Worm (Caenorhabditis elegans) whole organism, young adult: ENCODE results near the gene F16B12.7.

Source experiments
- C06A6.2 ChIP-seq: fragments of 200-800 bp; sonication (Bioruptor generic); conservative IDR thresholded peaks from 2 replicates; pipeline ENCODE4 v1.3.6; 2022; ENCODE audit warnings: missing genetic modification characterization, missing compliant biosample characterization
- C17E4.6 ChIP-seq: fragments of 200-800 bp; sonication (Bioruptor generic); IDR thresholded peaks from 2 replicates; pipeline ENCODE4 v1.3.6; 2022; ENCODE audit warnings: missing genetic modification reagents, missing genetic modification characterization, missing compliant biosample characterization
- F22D6.2 ChIP-seq: sonication (generic microtip); optimal IDR thresholded peaks from 2 replicates; lab custom pipeline; 2016; ENCODE audit warnings: mild to moderate bottlenecking, missing genetic modification characterization, missing compliant biosample characterization
- T26A5.8 ChIP-seq: sonication (generic microtip); optimal IDR thresholded peaks from 2 replicates; lab custom pipeline; 2016; ENCODE audit warnings: missing genetic modification characterization, missing compliant biosample characterization
- ZK185.1 ChIP-seq: sonication (generic microtip); optimal IDR thresholded peaks from 2 replicates; lab custom pipeline; 2016; ENCODE audit warnings: mild to moderate bottlenecking, missing genetic modification characterization, missing compliant biosample characterization; ENCODE audit not compliant: poor library complexity, severe bottlenecking
- akir-1 ChIP-seq: fragments of 200-800 bp; sonication (Bioruptor generic); optimal IDR thresholded peaks from 2 replicates; lab custom pipeline; 2018; ENCODE audit warnings: mild to moderate bottlenecking, missing genetic modification characterization, moderate library complexity, missing compliant biosample characterization
- attf-5 ChIP-seq: fragments of 200-800 bp; sonication (Bioruptor generic); optimal IDR thresholded peaks from 2 replicates; lab custom pipeline; 2018; ENCODE audit warnings: mild to moderate bottlenecking, missing genetic modification characterization, missing compliant biosample characterization
- cebp-1 ChIP-seq, 2 experiments: fragments of 200-800 bp in 1 of 2; sonication (Bioruptor generic) in 1 of 2; sonication (generic microtip) in 1 of 2; IDR thresholded peaks in 1 of 2; optimal IDR thresholded peaks in 1 of 2; 2 replicates each; pipeline versions ENCODE4 v1.3.6 to Lab custom; 2017 to 2022; ENCODE audit warnings: missing compliant biosample characterization in 2 of 2, missing genetic modification characterization in 2 of 2, mild to moderate bottlenecking in 1 of 2, missing genetic modification reagents in 1 of 2, moderate library complexity in 1 of 2
- dox-1 ChIP-seq: fragments of 200-800 bp; sonication (Bioruptor generic); IDR thresholded peaks from 2 replicates; pipeline ENCODE4 v1.3.6; 2022; ENCODE audit warnings: missing genetic modification reagents, missing genetic modification characterization, missing compliant biosample characterization
- efl-1 ChIP-seq: fragments of 150-350 bp; optimal IDR thresholded peaks from 2 replicates; lab custom pipeline; 2014; ENCODE audit warnings: missing biosample characterization, missing genetic modification reagents, missing genetic modification characterization
- hmg-1.2 ChIP-seq: fragments of 200-800 bp; sonication (Bioruptor generic); IDR thresholded peaks from 2 replicates; pipeline ENCODE4 v1.3.6; 2022; ENCODE audit warnings: missing genetic modification reagents, missing genetic modification characterization, missing compliant biosample characterization
- hsf-1 ChIP-seq: fragments of 200-800 bp; sonication (Bioruptor generic); IDR thresholded peaks from 2 replicates; pipeline ENCODE4 v1.3.6; 2022; ENCODE audit warnings: missing genetic modification reagents, missing genetic modification characterization, missing compliant biosample characterization
- madf-10 ChIP-seq: sonication (generic microtip); optimal IDR thresholded peaks from 2 replicates; lab custom pipeline; 2016; ENCODE audit warnings: mild to moderate bottlenecking, missing genetic modification characterization, missing compliant biosample characterization
- madf-6 ChIP-seq: fragments of 200-800 bp; sonication (Bioruptor generic); IDR thresholded peaks from 2 replicates; pipeline ENCODE4 v1.3.6; 2022; ENCODE audit warnings: missing genetic modification reagents, missing genetic modification characterization, missing compliant biosample characterization
- mel-28 ChIP-seq: sonication (generic microtip); optimal IDR thresholded peaks from 2 replicates; lab custom pipeline; 2016; ENCODE audit warnings: borderline replicate concordance, mild to moderate bottlenecking, missing genetic modification characterization, missing compliant biosample characterization
- nfya-2 ChIP-seq: fragments of 200-800 bp; sonication (Bioruptor generic); IDR thresholded peaks from 2 replicates; pipeline ENCODE4 v1.3.6; 2022; ENCODE audit warnings: missing genetic modification reagents, missing genetic modification characterization, missing compliant biosample characterization
- nfyb-1 ChIP-seq: fragments of 200-800 bp; sonication (Bioruptor generic); IDR thresholded peaks from 2 replicates; pipeline ENCODE4 v1.3.6; 2022; ENCODE audit warnings: missing genetic modification reagents, missing genetic modification characterization, missing compliant biosample characterization
- nhr-120 ChIP-seq: fragments of 200-800 bp; sonication (Bioruptor generic); IDR thresholded peaks from 2 replicates; pipeline ENCODE4 v1.3.6; 2022; ENCODE audit warnings: missing genetic modification characterization, missing compliant biosample characterization
- nhr-27 ChIP-seq: fragments of 200-800 bp; sonication (Bioruptor generic); optimal IDR thresholded peaks from 2 replicates; lab custom pipeline; 2018; ENCODE audit warnings: mild to moderate bottlenecking, missing genetic modification characterization, moderate library complexity, missing compliant biosample characterization
- nhr-80 ChIP-seq: sonication (generic microtip); optimal IDR thresholded peaks from 2 replicates; lab custom pipeline; 2016; ENCODE audit warnings: missing genetic modification characterization, missing compliant biosample characterization
- nhr-90 ChIP-seq: sonication (generic microtip); optimal IDR thresholded peaks from 2 replicates; lab custom pipeline; 2016; ENCODE audit warnings: missing genotype, mild to moderate bottlenecking, missing genetic modification characterization, missing compliant biosample characterization
- rec-8 ChIP-seq, 2 experiments: sonication (generic microtip); optimal IDR thresholded peaks; 2 replicates each; lab custom pipeline; 2016; ENCODE audit warnings: mild to moderate bottlenecking in 2 of 2, missing genetic modification characterization in 2 of 2, missing genetic modification reagents in 2 of 2, missing genotype in 2 of 2, missing biosample characterization in 1 of 2, missing compliant biosample characterization in 1 of 2, moderate library complexity in 1 of 2
- rpc-1 ChIP-seq, 2 experiments: fragments of 150-350 bp in 1 of 2; sonication (generic microtip) in 1 of 2; optimal IDR thresholded peaks; 2 replicates each; lab custom pipeline; 2014 to 2018; ENCODE audit warnings: missing biosample characterization in 1 of 2, missing genetic modification characterization in 1 of 2, missing genetic modification reagents in 1 of 2, missing genotype in 1 of 2
- snpc-4 ChIP-seq, 5 experiments: fragments of 150-350 bp in 1 of 5; sonication (generic microtip) in 4 of 5; optimal IDR thresholded peaks; 2 replicates each; lab custom pipeline; 2014 to 2018; ENCODE audit warnings: missing genetic modification characterization in 5 of 5, missing biosample characterization in 3 of 5, antibody characterized with exemption in 2 of 5, mild to moderate bottlenecking in 2 of 5, missing compliant biosample characterization in 2 of 5, missing genotype in 2 of 5, moderate library complexity in 2 of 5, missing genetic modification reagents in 1 of 5
- somi-1 ChIP-seq: fragments of 200-800 bp; sonication (Bioruptor generic); optimal IDR thresholded peaks from 2 replicates; lab custom pipeline; 2018; ENCODE audit warnings: mild to moderate bottlenecking, missing genetic modification characterization, missing compliant biosample characterization
- tbp1 ChIP-seq: fragments of 200-800 bp; sonication (Bioruptor generic); optimal IDR thresholded peaks from 2 replicates; lab custom pipeline; 2018; ENCODE audit warnings: mild to moderate bottlenecking, missing genetic modification characterization, missing compliant biosample characterization
- zfh-2 ChIP-seq: fragments of 200-800 bp; sonication (Bioruptor generic); conservative IDR thresholded peaks from 2 replicates; pipeline ENCODE4 v1.3.6; 2022; ENCODE audit warnings: missing genetic modification reagents, missing genetic modification characterization, missing compliant biosample characterization
- ztf-22 ChIP-seq: fragments of 200-800 bp; sonication (Bioruptor generic); optimal IDR thresholded peaks from 2 replicates; lab custom pipeline; 2018; ENCODE audit warnings: mild to moderate bottlenecking, missing genetic modification characterization, moderate library complexity, missing compliant biosample characterization
- ztf-26 ChIP-seq: sonication (generic microtip); optimal IDR thresholded peaks from 2 replicates; lab custom pipeline; 2017; ENCODE audit warnings: missing genetic modification characterization, missing compliant biosample characterization
- ztf-3 ChIP-seq: fragments of 200-800 bp; sonication (Bioruptor generic); optimal IDR thresholded peaks from 2 replicates; lab custom pipeline; 2018; ENCODE audit warnings: mild to moderate bottlenecking, missing genetic modification characterization, missing compliant biosample characterization
- ztf-6 ChIP-seq: fragments of 200-800 bp; sonication (Bioruptor generic); IDR thresholded peaks from 2 replicates; pipeline ENCODE4 v1.3.6; 2022; ENCODE audit warnings: missing genetic modification reagents, missing genetic modification characterization, missing compliant biosample characterization

The F16B12.7 gene

DNA sequence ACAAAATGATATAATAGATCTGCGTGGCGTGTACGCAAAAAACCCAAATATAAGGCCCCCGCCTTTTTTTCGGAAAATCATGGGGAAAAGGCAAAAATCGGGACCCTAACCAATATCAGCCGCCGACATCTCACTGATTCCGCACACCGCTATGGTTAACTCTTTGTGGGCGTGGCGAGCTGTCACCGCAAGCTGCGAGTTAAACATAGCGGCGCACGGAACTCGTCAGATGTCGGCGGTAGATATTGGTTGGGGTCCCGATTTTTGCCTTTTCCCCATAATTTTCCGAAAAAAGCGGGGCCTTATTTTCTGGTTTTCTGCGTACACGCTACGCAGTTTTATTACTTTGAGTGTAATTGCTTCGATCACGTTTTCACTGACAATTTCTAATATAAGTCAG, 10.4 kb downstream of the F16B12.7 start (continued):
- TF ChIP-seq akir-1 (GFP tag; lab: Kevin White, UChicago) (no peak), ztf-6 (no peak), tbp1 (GFP tag; lab: Kevin White, UChicago) (no peak)
- TF ChIP-seq, all 124 proteins: peak for 2

DNA sequence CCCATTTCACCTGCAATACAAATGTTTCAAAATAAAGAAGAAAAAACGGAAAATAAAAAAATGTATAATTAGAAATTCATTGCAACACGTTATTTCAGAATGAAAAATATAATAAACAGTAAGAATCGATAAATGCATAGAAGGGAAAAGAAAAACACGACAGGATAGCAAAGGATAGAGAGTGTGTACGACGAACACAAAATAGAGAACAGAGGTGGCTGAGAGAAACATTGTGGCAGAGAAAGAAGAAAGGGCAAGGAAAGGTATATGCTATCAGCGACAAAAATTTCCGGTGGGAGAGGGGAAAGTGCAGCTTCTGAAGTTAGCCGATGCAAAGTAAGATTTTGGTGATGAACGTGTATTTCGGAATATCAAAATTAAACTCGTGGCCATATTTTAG, 17.5 kb downstream of the F16B12.7 start, which contains the start of gene F28H6.6:
Gene F28H6.6, minus strand, starts transcription at position 10 of the 400 bp plus-strand sequence.
- TF ChIP-seq cebp-1 (GFP tag; IDR thresholded peaks at IDR 0.05; lab: Robert Waterston, UW) (no peak), cebp-1 (tag; optimal IDR thresholded peaks at IDR 0.05; lab: Kevin White, UChicago) (no peak), hmg-1.2 (GFP tag; lab: Robert Waterston, UW) (peak; percentile 12; the same call in 1 of the 2 replicates), efl-1 (GFP tag; lab: Kevin White, UChicago) (no peak), mel-28 (tag; lab: Kevin White, UChicago) (no peak), somi-1 (GFP tag; lab: Kevin White, UChicago) (no peak), nhr-120 (no peak)

DNA sequence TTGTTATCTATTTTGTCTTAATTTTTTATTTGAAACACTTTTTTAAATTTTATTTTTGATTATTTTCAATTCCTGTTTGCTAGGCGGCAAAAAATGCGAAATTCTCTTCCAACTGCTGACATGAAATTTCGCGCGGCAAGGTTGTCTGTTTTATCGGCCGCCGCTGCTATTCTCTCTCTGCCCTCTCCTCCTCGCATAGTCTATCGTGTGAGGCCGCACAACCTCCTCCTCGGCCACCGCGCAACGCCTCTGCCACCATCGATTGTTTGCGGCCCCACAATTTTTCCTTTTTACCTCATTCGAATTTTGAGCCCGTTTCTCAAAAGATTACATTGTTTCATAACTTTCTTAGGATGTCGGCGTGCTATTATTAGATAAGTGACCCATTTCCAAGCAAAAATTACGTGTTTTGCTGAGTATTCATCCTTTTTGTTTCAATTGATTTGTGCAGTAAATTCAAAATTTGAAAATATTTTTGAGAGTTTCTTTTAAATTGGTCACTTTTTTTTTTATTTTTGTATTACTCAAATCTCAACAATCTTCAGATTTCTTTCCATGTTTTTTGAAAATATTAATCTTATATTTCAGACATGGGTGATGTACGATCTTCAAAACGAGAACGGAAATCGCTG, 19.1 kb downstream of the F16B12.7 start, which contains the start of gene F28H6.4:
Gene F28H6.4, plus strand, starts transcription at position 582 of the 632 bp plus-strand sequence.
- TF ChIP-seq madf-6 (GFP tag; lab: Robert Waterston, UW) (0 out of 2 replicates have a peak, but pooled peaks have one; percentile 26), nfyb-1 (GFP tag; lab: Robert Waterston, UW) (no peak), ztf-26 (tag; lab: Kevin White, UChicago) (no peak), madf-10 (tag; lab: Kevin White, UChicago) (peak; percentile 25), zfh-2 (GFP tag; lab: Robert Waterston, UW) (peak; percentile 92), nhr-80 (tag; lab: Kevin White, UChicago) (peak; percentile 37), nhr-90 (tag; lab: Kevin White, UChicago) (no peak), C06A6.2 (GFP tag; lab: Robert Waterston, UW) (no peak), C17E4.6 (GFP tag; lab: Robert Waterston, UW) (no peak), nfya-2 (GFP tag; lab: Robert Waterston, UW) (no peak), rec-8 (tag; optimal IDR thresholded peaks at IDR 0.05; lab: Kevin White, UChicago) (no peak), nhr-27 (tag; lab: Kevin White, UChicago) (no peak), ztf-3 (GFP tag; lab: Kevin White, UChicago) (no peak), hsf-1 (GFP tag; lab: Robert Waterston, UW) (no peak), T26A5.8 (tag; lab: Kevin White, UChicago) (no peak), snpc-4 (GFP tag; optimal IDR thresholded peaks at IDR 0.05; lab: Kevin White, UChicago) (no peak), snpc-4 (tag; optimal IDR thresholded peaks at IDR 0.05; lab: Kevin White, UChicago) (no peak), rpc-1 (optimal IDR thresholded peaks at IDR 0.05; lab: Kevin White, UChicago) (no peak), rpc-1 (tag; optimal IDR thresholded peaks at IDR 0.05; lab: Kevin White, UChicago) (no peak), efl-1 (GFP tag; lab: Kevin White, UChicago) (peak; percentile 42), attf-5 (GFP tag; lab: Kevin White, UChicago) (peak; percentile 10), hmg-1.2 (GFP tag; lab: Robert Waterston, UW) (peak; percentile 80; the same call in 1 of the 2 replicates), ZK185.1 (tag; lab: Kevin White, UChicago) (no peak), F22D6.2 (tag; lab: Kevin White, UChicago) (no peak), dox-1 (GFP tag; lab: Robert Waterston, UW) (peak; percentile 65), ztf-22 (GFP tag; lab: Kevin White, UChicago) (no peak)
- TF ChIP-seq, all 124 proteins: peak for 8
